Worm (Caenorhabditis elegans) whole organism, late embryonic: ENCODE measurements around the gene ZK470.14.

Experiments used
- ama-1 ChIP-seq: fragments of 150-350 bp; optimal IDR thresholded peaks from 2 replicates; lab custom pipeline; 2014
- elt-2 ChIP-seq: sonication (generic microtip); optimal IDR thresholded peaks from 2 replicates; lab custom pipeline; 2016; ENCODE audit warnings: missing genetic modification reagents, missing genetic modification characterization, missing compliant biosample characterization

- no peak for TF ChIP-seq elt-2 (tag; lab: Kevin White, UChicago)
- no peak for TF ChIP-seq ama-1 (lab: Kevin White, UChicago)
Observed at ce11 chrX:4123368-4123767, 43.9 kb upstream of the ZK470.14 start.
